Worm (Caenorhabditis elegans): Measurements from ENCODE around the gene srbc-77.

The srbc-77 gene

ce11 chrV:15950903-15951302 lies 20.9 kb downstream of the srbc-77 start, which contains the start of gene srw-59:
Gene srw-59, minus strand, starts transcription at chrV:15951003.
- TF ChIP-seq ceh-100 (GFP tag; IDR thresholded peaks at IDR 0.05): no peak
- TF ChIP-seq snpc-4 (GFP tag; optimal IDR thresholded peaks at IDR 0.05): no peak
- TF ChIP-seq snpc-4 (tag; optimal IDR thresholded peaks at IDR 0.05): no peak
- no peak for TF ChIP-seq hrde-1 (tag; optimal IDR thresholded peaks at IDR 0.05; ENCODE audit: borderline replicate concordance)
- no peak for TF ChIP-seq ztf-22 (GFP tag; optimal IDR thresholded peaks at IDR 0.05)
- no peak for TF ChIP-seq aptf-2 (GFP tag; conservative IDR thresholded peaks at IDR 0.05)
- no peak for TF ChIP-seq nfya-1 (tag; optimal IDR thresholded peaks at IDR 0.05; ENCODE audit: borderline replicate concordance, insufficient read depth)
- no peak for TF ChIP-seq mel-28 (tag; optimal IDR thresholded peaks at IDR 0.05; ENCODE audit: borderline replicate concordance)
- TF ChIP-seq mcd-1 (GFP tag; IDR thresholded peaks at IDR 0.05): no peak
- TF ChIP-seq F10E7.11 (tag; optimal IDR thresholded peaks at IDR 0.05): no peak
- TF ChIP-seq F22D6.2 (tag; optimal IDR thresholded peaks at IDR 0.05): no peak
- no peak for TF ChIP-seq ekl-4 (GFP tag; IDR thresholded peaks at IDR 0.05)
- TF ChIP-seq madf-3 (GFP tag; IDR thresholded peaks at IDR 0.05): no peak

- TF ChIP-seq unc-62 (GFP tag; optimal IDR thresholded peaks at IDR 0.05): no peak
- TF ChIP-seq ztf-3 (GFP tag; optimal IDR thresholded peaks at IDR 0.05): no peak
These were observed 22.8 kb downstream of the srbc-77 start, which contains the start of gene srw-56 for ce11 chrV:15952762-15953161. Gene srw-56, minus strand, starts transcription at chrV:15952862.

ce11 chrV:15954932-15955331 lies 24.9 kb downstream of the srbc-77 start, which contains the start of gene srw-57:
Gene srw-57, minus strand, starts transcription at chrV:15955032.
- TF ChIP-seq atf-7 (tag; optimal IDR thresholded peaks at IDR 0.05) (no peak), B0261.1 (tag; optimal IDR thresholded peaks at IDR 0.05) (no peak), tbx-9 (tag; optimal IDR thresholded peaks at IDR 0.05; ENCODE audit: borderline replicate concordance) (no peak), hlh-12 (tag; optimal IDR thresholded peaks at IDR 0.05) (no peak), madf-6 (GFP tag; IDR thresholded peaks at IDR 0.05) (no peak), F22D6.2 (tag; optimal IDR thresholded peaks at IDR 0.05) (no peak)

ce11 chrV:15955497-15955896 lies 25.5 kb downstream of the srbc-77 start, which contains the start of gene srh-186:
Gene srh-186, plus strand, starts transcription at chrV:15955797.
- TF ChIP-seq xnd-1 (tag; optimal IDR thresholded peaks at IDR 0.05): no peak
- TF ChIP-seq lin-26 (GFP tag; IDR thresholded peaks at IDR 0.05): no peak
- no peak for TF ChIP-seq aptf-2 (GFP tag; conservative IDR thresholded peaks at IDR 0.05)
- no peak for TF ChIP-seq nhr-179 (tag; optimal IDR thresholded peaks at IDR 0.05)
- TF ChIP-seq ama-1 (optimal IDR thresholded peaks at IDR 0.05): no peak
- TF ChIP-seq ama-1 (GFP tag; optimal IDR thresholded peaks at IDR 0.05): no peak
- no peak for TF ChIP-seq hmg-20 (GFP tag; IDR thresholded peaks at IDR 0.05)
- no peak for TF ChIP-seq hlh-12 (tag; optimal IDR thresholded peaks at IDR 0.05)
- TF ChIP-seq Y53G8AR.9 (GFP tag; conservative IDR thresholded peaks at IDR 0.05): no peak
- TF ChIP-seq ztf-25 (GFP tag; IDR thresholded peaks at IDR 0.05): no peak
- TF ChIP-seq madf-10 (tag; optimal IDR thresholded peaks at IDR 0.05): no peak
- TF ChIP-seq bed-2 (GFP tag; IDR thresholded peaks at IDR 0.05): no peak
- TF ChIP-seq ets-4 (GFP tag; optimal IDR thresholded peaks at IDR 0.05): no peak
- TF ChIP-seq aptf-3 (GFP tag; IDR thresholded peaks at IDR 0.05): no peak
- no peak for TF ChIP-seq rec-8 (tag; optimal IDR thresholded peaks at IDR 0.05)
- TF ChIP-seq Y67H2A.10 (GFP tag; conservative IDR thresholded peaks at IDR 0.05): no peak
- no peak for TF ChIP-seq rcor-1 (GFP tag; IDR thresholded peaks at IDR 0.05)
- TF ChIP-seq snpc-3.4 (tag; optimal IDR thresholded peaks at IDR 0.05): no peak
- no peak for TF ChIP-seq ztf-18 (tag; optimal IDR thresholded peaks at IDR 0.05)
